Worm (Caenorhabditis elegans) whole organism, L4 larva: ENCODE data around the gene C50F4.9.

Experiments used
- D1046.2 ChIP-seq: fragments of 200-800 bp; sonication (Bioruptor generic); IDR thresholded peaks from 2 replicates; pipeline ENCODE4 v1.3.6; 2022; ENCODE audit warnings: missing genetic modification characterization, missing compliant biosample characterization
- F26F4.8 ChIP-seq: fragments of 200-800 bp; sonication (Bioruptor generic); conservative IDR thresholded peaks from 2 replicates; pipeline ENCODE4 v1.3.6; 2022; ENCODE audit warnings: missing genetic modification characterization, missing compliant biosample characterization
- F37D6.2 ChIP-seq: sonication (generic microtip); optimal IDR thresholded peaks from 2 replicates; lab custom pipeline; 2016; ENCODE audit warnings: mild to moderate bottlenecking, missing genetic modification characterization, missing compliant biosample characterization
- F44E2.7 ChIP-seq: fragments of 200-800 bp; sonication (Bioruptor generic); IDR thresholded peaks from 2 replicates; pipeline ENCODE4 v2.1.2; 2022; ENCODE audit warnings: missing genetic modification characterization, missing compliant biosample characterization
- F49E8.2 ChIP-seq: sonication (generic microtip); optimal IDR thresholded peaks from 2 replicates; lab custom pipeline; 2016; ENCODE audit warnings: missing compliant biosample characterization, mild to moderate bottlenecking, missing genetic modification characterization, borderline replicate concordance
- T26A8.4 ChIP-seq: fragments of 200-800 bp; sonication (Bioruptor generic); IDR thresholded peaks from 2 replicates; pipeline ENCODE4 v1.3.6; 2022; ENCODE audit warnings: missing genetic modification characterization, missing compliant biosample characterization
- Y75B8A.6 ChIP-seq: fragments of 200-800 bp; sonication (Bioruptor generic); IDR thresholded peaks from 2 replicates; pipeline ENCODE4 v1.3.6; 2022; ENCODE audit warnings: missing genetic modification reagents, missing genetic modification characterization, missing compliant biosample characterization
- aly-2 ChIP-seq: sonication (generic microtip); optimal IDR thresholded peaks from 2 replicates; lab custom pipeline; 2018; ENCODE audit warnings: missing biosample characterization, missing genetic modification characterization
- ama-1 ChIP-seq: fragments of 150-350 bp; optimal IDR thresholded peaks from 2 replicates; lab custom pipeline; 2014; ENCODE audit warnings: inconsistent platforms, mixed read lengths
- arid-1 ChIP-seq: fragments of 200-800 bp; sonication (Bioruptor generic); conservative IDR thresholded peaks from 2 replicates; pipeline ENCODE4 v1.3.6; 2022; ENCODE audit warnings: missing genetic modification reagents, missing genetic modification characterization, missing compliant biosample characterization
- attf-4 ChIP-seq: sonication (generic microtip); optimal IDR thresholded peaks from 3 replicates; lab custom pipeline; 2017; ENCODE audit warnings: missing biosample characterization, missing genetic modification characterization
- ceh-62 ChIP-seq: sonication (generic microtip); optimal IDR thresholded peaks from 2 replicates; lab custom pipeline; 2017; ENCODE audit warnings: missing biosample characterization, missing genetic modification characterization
- ces-1 ChIP-seq: fragments of 150-350 bp; sonication (generic microtip); optimal IDR thresholded peaks from 4 replicates; lab custom pipeline; 2014; ENCODE audit warnings: missing biosample characterization, missing genetic modification reagents, missing genetic modification characterization
- ctbp-1 ChIP-seq: fragments of 200-800 bp; sonication (Bioruptor generic); IDR thresholded peaks from 2 replicates; pipeline ENCODE4 v1.3.6; 2022; ENCODE audit warnings: missing genetic modification reagents, missing genetic modification characterization, missing compliant biosample characterization
- daf-16 ChIP-seq, 3 experiments: sonication (generic microtip); optimal IDR thresholded peaks; 2 replicates each; lab custom pipeline; 2016 to 2017; ENCODE audit warnings: missing genetic modification characterization in 3 of 3, missing genetic modification reagents in 3 of 3, mild to moderate bottlenecking in 2 of 3, missing compliant biosample characterization in 2 of 3, missing biosample characterization in 1 of 3, moderate library complexity in 1 of 3
- daf-19 ChIP-seq: fragments of 200-800 bp; sonication (Bioruptor generic); conservative IDR thresholded peaks from 2 replicates; pipeline ENCODE4 v1.3.6; 2022; ENCODE audit warnings: missing genetic modification characterization, missing compliant biosample characterization
- dmd-6 ChIP-seq: fragments of 200-800 bp; sonication (Bioruptor generic); IDR thresholded peaks from 2 replicates; pipeline ENCODE4 v1.3.6; 2022; ENCODE audit warnings: missing genetic modification reagents, missing genetic modification characterization, missing compliant biosample characterization
- dmd-9 ChIP-seq: fragments of 200-800 bp; sonication (Bioruptor generic); IDR thresholded peaks from 2 replicates; pipeline ENCODE4 v1.3.6; 2022; ENCODE audit warnings: missing genetic modification reagents, missing genetic modification characterization, missing compliant biosample characterization
- dpl-1 ChIP-seq: fragments of 150-350 bp; optimal IDR thresholded peaks from 2 replicates; lab custom pipeline; 2014; ENCODE audit warnings: missing biosample characterization, missing genetic modification reagents, missing genetic modification characterization
- gei-8 ChIP-seq: fragments of 200-800 bp; sonication (Bioruptor generic); optimal IDR thresholded peaks from 2 replicates; lab custom pipeline; 2018; ENCODE audit warnings: mild to moderate bottlenecking, missing genetic modification characterization, missing compliant biosample characterization
- hlh-11 ChIP-seq: fragments of 200-800 bp; sonication (Bioruptor generic); optimal IDR thresholded peaks from 2 replicates; lab custom pipeline; 2018; ENCODE audit warnings: mild to moderate bottlenecking, missing genetic modification characterization, missing compliant biosample characterization
- hlh-30 ChIP-seq: sonication (generic microtip); optimal IDR thresholded peaks from 2 replicates; lab custom pipeline; 2017; ENCODE audit warnings: antibody characterized with exemption, mild to moderate bottlenecking, missing genetic modification characterization, missing compliant biosample characterization; ENCODE audit not compliant: insufficient read depth
- hmg-1.1 ChIP-seq: fragments of 200-800 bp; sonication (Bioruptor generic); IDR thresholded peaks from 2 replicates; pipeline ENCODE4 v1.3.6; 2022; ENCODE audit warnings: missing genetic modification reagents, missing genetic modification characterization, missing compliant biosample characterization
- lin-15B ChIP-seq: fragments of 150-350 bp; sonication (generic microtip); optimal IDR thresholded peaks from 3 replicates; lab custom pipeline; 2014; ENCODE audit warnings: missing biosample characterization, missing genetic modification characterization
- mdl-1 ChIP-seq, 2 experiments: fragments of 150-350 bp in 1 of 2; sonication (generic microtip) in 1 of 2; optimal IDR thresholded peaks; 2 replicates each; lab custom pipeline; 2014 to 2017; ENCODE audit warnings: missing biosample characterization in 2 of 2, missing genetic modification characterization in 2 of 2
- mdt-29 ChIP-seq: fragments of 200-800 bp; sonication (Bioruptor generic); IDR thresholded peaks from 2 replicates; pipeline ENCODE4 v1.3.6; 2022; ENCODE audit warnings: missing genetic modification reagents, missing genetic modification characterization, missing compliant biosample characterization
- mep-1 ChIP-seq: fragments of 150-350 bp; sonication (generic microtip); optimal IDR thresholded peaks from 3 replicates; lab custom pipeline; 2014; ENCODE audit warnings: missing biosample characterization, missing genetic modification characterization
- mxl-3 ChIP-seq: fragments of 200-800 bp; sonication (Bioruptor generic); optimal IDR thresholded peaks from 2 replicates; lab custom pipeline; 2018; ENCODE audit warnings: mild to moderate bottlenecking, missing genetic modification characterization, missing compliant biosample characterization
- nhr-10 ChIP-seq: fragments of 150-350 bp; optimal IDR thresholded peaks from 2 replicates; lab custom pipeline; 2014; ENCODE audit warnings: missing biosample characterization, missing genetic modification characterization
- nhr-102 ChIP-seq: sonication (generic microtip); optimal IDR thresholded peaks from 2 replicates; lab custom pipeline; 2016; ENCODE audit warnings: mild to moderate bottlenecking, missing genetic modification characterization, moderate library complexity, missing compliant biosample characterization
- nhr-237 ChIP-seq: sonication (generic microtip); optimal IDR thresholded peaks from 2 replicates; lab custom pipeline; 2017; ENCODE audit warnings: missing biosample characterization, missing genetic modification characterization
- nhr-28 ChIP-seq: fragments of 150-350 bp; optimal IDR thresholded peaks from 2 replicates; lab custom pipeline; 2014; ENCODE audit warnings: missing biosample characterization, missing genetic modification characterization
- nhr-48 ChIP-seq: sonication (generic microtip); optimal IDR thresholded peaks from 2 replicates; lab custom pipeline; 2016; ENCODE audit warnings: mild to moderate bottlenecking, missing genetic modification characterization, missing compliant biosample characterization
- nhr-6 ChIP-seq: fragments of 150-350 bp; optimal IDR thresholded peaks from 2 replicates; lab custom pipeline; 2014; ENCODE audit warnings: missing biosample characterization, missing genetic modification characterization
- nhr-76 ChIP-seq: fragments of 150-350 bp; optimal IDR thresholded peaks from 2 replicates; lab custom pipeline; 2014; ENCODE audit warnings: missing biosample characterization, missing genetic modification characterization
- pha-4 ChIP-seq, 2 experiments: fragments of 150-350 bp in 1 of 2; fragments of 200-800 bp in 1 of 2; sonication (Bioruptor generic) in 1 of 2; IDR thresholded peaks in 1 of 2; optimal IDR thresholded peaks in 1 of 2; 2 replicates each; pipeline versions ENCODE4 v1.3.6 to Lab custom; 2014 to 2022; ENCODE audit warnings: missing genetic modification characterization in 2 of 2, missing genetic modification reagents in 2 of 2, missing biosample characterization in 1 of 2, missing compliant biosample characterization in 1 of 2
- php-3 ChIP-seq: fragments of 200-800 bp; sonication (Bioruptor generic); IDR thresholded peaks from 2 replicates; pipeline ENCODE4 v1.3.6; 2022; ENCODE audit warnings: missing genetic modification reagents, missing genetic modification characterization, missing compliant biosample characterization
- pqm-1 ChIP-seq: sonication (generic microtip); optimal IDR thresholded peaks from 2 replicates; lab custom pipeline; 2017; ENCODE audit warnings: missing biosample characterization, missing genetic modification characterization
- skn-1 ChIP-seq: fragments of 150-350 bp; optimal IDR thresholded peaks from 2 replicates; lab custom pipeline; 2014; ENCODE audit warnings: missing biosample characterization, missing genetic modification characterization
- tra-1 ChIP-seq: fragments of 200-800 bp; sonication (Bioruptor generic); IDR thresholded peaks from 2 replicates; pipeline ENCODE4 v1.3.6; 2022; ENCODE audit warnings: missing genetic modification reagents, missing genetic modification characterization, missing compliant biosample characterization
- unc-130 ChIP-seq: sonication (generic microtip); optimal IDR thresholded peaks from 2 replicates; lab custom pipeline; 2016; ENCODE audit warnings: missing genetic modification reagents, missing genetic modification characterization, missing compliant biosample characterization
- unc-62 ChIP-seq, 3 experiments: fragments of 150-350 bp in 1 of 3; sonication (generic microtip); optimal IDR thresholded peaks in 2 of 3; peaks in 1 of 3; 1 replicate in 1 of 3; 2 replicates in 2 of 3; lab custom pipeline; 2014 to 2017; ENCODE audit warnings: missing biosample characterization in 3 of 3, missing genetic modification characterization in 3 of 3, missing genetic modification reagents in 3 of 3, missing genotype in 1 of 3
- zfp-3 ChIP-seq: fragments of 200-800 bp; sonication (Bioruptor generic); conservative IDR thresholded peaks from 2 replicates; pipeline ENCODE4 v1.3.6; 2022; ENCODE audit warnings: missing genetic modification reagents, missing genetic modification characterization, missing compliant biosample characterization
- zip-2 ChIP-seq: fragments of 150-350 bp; optimal IDR thresholded peaks from 2 replicates; lab custom pipeline; 2014; ENCODE audit warnings: missing biosample characterization, missing genetic modification characterization
- ztf-11 ChIP-seq: fragments of 150-350 bp; optimal IDR thresholded peaks from 2 replicates; lab custom pipeline; 2014; ENCODE audit warnings: missing biosample characterization, missing genetic modification characterization
- ztf-7 ChIP-seq: fragments of 150-350 bp; optimal IDR thresholded peaks from 2 replicates; lab custom pipeline; 2014; ENCODE audit warnings: missing biosample characterization, missing genetic modification characterization

The C50F4.9 gene

DNA sequence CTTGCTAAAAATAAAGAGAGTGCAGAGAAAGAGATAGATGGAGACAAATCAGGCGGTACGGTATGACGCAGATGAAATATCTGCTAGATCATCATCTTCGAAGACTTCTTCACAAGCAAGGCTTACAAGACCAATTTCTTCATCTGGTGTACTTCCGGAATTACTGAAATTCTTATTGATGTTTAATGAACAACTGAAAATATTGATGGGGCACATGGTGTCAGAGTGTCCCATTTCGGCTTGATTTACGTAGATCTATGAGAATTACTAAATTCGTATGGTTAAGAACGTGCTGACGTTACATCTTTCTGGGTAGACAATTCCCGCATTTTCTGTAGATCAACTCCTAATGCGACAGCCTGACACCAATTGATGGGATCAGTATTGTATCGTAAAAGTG lies 32.7 kb upstream of the C50F4.9 start:
- TF ChIP-seq pha-4 (GFP tag; IDR thresholded peaks at IDR 0.05; lab: Robert Waterston, UW) (no peak), pha-4 (tag; optimal IDR thresholded peaks at IDR 0.05; lab: Kevin White, UChicago) (no peak), unc-62 (GFP tag; optimal IDR thresholded peaks at IDR 0.05 in 1 of 2; lab: Kevin White, UChicago) (peak in 1 of 2 experiments; percentile 94), unc-62 (tag; optimal IDR thresholded peaks at IDR 0.05; lab: Kevin White, UChicago) (no peak), arid-1 (GFP tag; lab: Robert Waterston, UW) (no peak), pqm-1 (no peak)

ce11 chrV:9550313-9550712 lies 26.3 kb upstream of the C50F4.9 start, which contains the start of gene ehbp-1:
Gene ehbp-1 (plus strand): TSS chrV:9550644.
- TF ChIP-seq D1046.2 (GFP tag; lab: Robert Waterston, UW) (no peak), ces-1 (GFP tag; lab: Kevin White, UChicago) (peak; percentile 26), mxl-3 (GFP tag; lab: Kevin White, UChicago) (peak; percentile 21), ctbp-1 (GFP tag; lab: Robert Waterston, UW) (0 out of 2 replicates have a peak, but pooled peaks have one; percentile 33)
- TF ChIP-seq, all 104 proteins: peak for 3

- TF ChIP-seq Y75B8A.6 (GFP tag; lab: Robert Waterston, UW), result no peak
- peak; percentile 40 for TF ChIP-seq mep-1
- TF ChIP-seq nhr-28 (tag; lab: Kevin White, UChicago), result no peak
- no peak for TF ChIP-seq nhr-102
- no peak for TF ChIP-seq ztf-7 (tag; lab: Kevin White, UChicago)
- TF ChIP-seq zip-2, result no peak
- no peak for TF ChIP-seq ceh-62 (tag; lab: Kevin White, UChicago)
- no peak for TF ChIP-seq attf-4 (tag; lab: Kevin White, UChicago)
- no peak for TF ChIP-seq daf-16 (GFP tag; optimal IDR thresholded peaks at IDR 0.05; lab: Kevin White, UChicago)
- peak; percentile 7 for TF ChIP-seq daf-16 (tag; optimal IDR thresholded peaks at IDR 0.05; lab: Kevin White, UChicago)
- no peak for TF ChIP-seq mdl-1 (tag; optimal IDR thresholded peaks at IDR 0.05; lab: Kevin White, UChicago)
- TF ChIP-seq nhr-48, result no peak
- TF ChIP-seq unc-130 (GFP tag; lab: Kevin White, UChicago), result peak; percentile 93
- TF ChIP-seq nhr-10 (tag; lab: Kevin White, UChicago), result no peak
- TF ChIP-seq D1046.2 (GFP tag; lab: Robert Waterston, UW), result no peak
- TF ChIP-seq gei-8, result no peak
- TF ChIP-seq dmd-9 (GFP tag; lab: Robert Waterston, UW), result 0 out of 2 replicates have a peak, but pooled peaks have one; percentile 38
- no peak for TF ChIP-seq nhr-76
- TF ChIP-seq nhr-237 (tag; lab: Kevin White, UChicago), result no peak
- peak; percentile 42 for TF ChIP-seq dpl-1 (GFP tag; lab: Kevin White, UChicago)
- TF ChIP-seq tra-1 (GFP tag; lab: Robert Waterston, UW), result peak; percentile 55; the same call in 1 of the 2 replicates
- TF ChIP-seq lin-15B, result peak; percentile 20
- TF ChIP-seq hmg-1.1 (GFP tag; lab: Robert Waterston, UW), result no peak
- no peak for TF ChIP-seq php-3 (GFP tag; lab: Robert Waterston, UW)
- no peak for TF ChIP-seq mdt-29 (GFP tag; lab: Robert Waterston, UW)
- no peak for TF ChIP-seq hlh-30
- TF ChIP-seq pqm-1, result no peak
- no peak for TF ChIP-seq F37D6.2 (tag; lab: Kevin White, UChicago)
- TF ChIP-seq ctbp-1 (GFP tag; lab: Robert Waterston, UW), result no peak
- TF ChIP-seq F49E8.2 (tag; lab: Kevin White, UChicago), result peak; percentile 94
- TF ChIP-seq F26F4.8, result no peak
- no peak for TF ChIP-seq T26A8.4 (GFP tag; lab: Robert Waterston, UW)
- TF ChIP-seq ama-1, result no peak
- TF ChIP-seq ztf-11, result no peak
- no peak for TF ChIP-seq skn-1 (tag; lab: Kevin White, UChicago)
- no peak for TF ChIP-seq daf-19 (GFP tag; lab: Robert Waterston, UW)
- TF ChIP-seq nhr-6 (tag; lab: Kevin White, UChicago), result no peak
- no peak for TF ChIP-seq mxl-3 (GFP tag; lab: Kevin White, UChicago)
- TF ChIP-seq dmd-6, result peak; percentile 9; the same call in 1 of the 2 replicates
- no peak for TF ChIP-seq F44E2.7 (GFP tag; lab: Robert Waterston, UW)
- no peak for TF ChIP-seq zfp-3 (GFP tag; lab: Robert Waterston, UW)
- peak; percentile 8 for TF ChIP-seq hlh-11 (tag; lab: Kevin White, UChicago)
- TF ChIP-seq aly-2 (tag; lab: Kevin White, UChicago), result no peak
Observed at ce11 chrV:9549459-9549858, 25.5 kb upstream of the C50F4.9 start, which contains the start of gene nstp-10. Gene nstp-10 (minus strand): TSS chrV:9549836.
